Fruit fly (Drosophila melanogaster): ENCODE measurements around the gene CG10887.
"Not testable (repeated sequence)": the region's sequence is repeated elsewhere in the genome, so short reads cannot be mapped to it uniquely, and the experiment has no call there.

Gene CG10887

dm6 chr3R:20114538-20114937 lies at the start of gene CG10887:
TSS of gene CG10887 (plus strand) at chr3R:20114838.
- not testable (repeated sequence) for TF ChIP-seq Dll (optimal IDR thresholded peaks at IDR 0.05); CG8478 (optimal IDR thresholded peaks at IDR 0.05); EcR (GFP tag; optimal IDR thresholded peaks at IDR 0.05)

- TF ChIP-seq CG8478 (optimal IDR thresholded peaks at IDR 0.05) = no peak
- no peak for TF ChIP-seq usp (GFP tag; optimal IDR thresholded peaks at IDR 0.05)
- no peak for TF ChIP-seq pan (optimal IDR thresholded peaks at IDR 0.05)
- no peak for TF ChIP-seq EcR (GFP tag; optimal IDR thresholded peaks at IDR 0.05)
- no peak for TF ChIP-seq psq (optimal IDR thresholded peaks at IDR 0.05)
- TF ChIP-seq Dll (optimal IDR thresholded peaks at IDR 0.05) = no peak
Measured at dm6 chr3R:20066435-20066834, 48.2 kb upstream of the CG10887 start.

dm6 chr3R:20080205-20080604 lies 34.4 kb upstream of the CG10887 start:
- TF ChIP-seq EcR (GFP tag; optimal IDR thresholded peaks at IDR 0.05) (no peak), psq (optimal IDR thresholded peaks at IDR 0.05) (no peak), Dll (optimal IDR thresholded peaks at IDR 0.05) (no peak), CG8478 (optimal IDR thresholded peaks at IDR 0.05) (no peak), usp (GFP tag; optimal IDR thresholded peaks at IDR 0.05) (no peak), pan (optimal IDR thresholded peaks at IDR 0.05) (no peak)

dm6 chr3R:20082350-20082749 lies 32.3 kb upstream of the CG10887 start, which contains the start of gene Rh3:
TSS of gene Rh3 (minus strand) at chr3R:20082450.
- no peak for TF ChIP-seq CG8478 (optimal IDR thresholded peaks at IDR 0.05)
- no peak for TF ChIP-seq psq (optimal IDR thresholded peaks at IDR 0.05)
- TF ChIP-seq pan (optimal IDR thresholded peaks at IDR 0.05) = no peak
- TF ChIP-seq EcR (GFP tag; optimal IDR thresholded peaks at IDR 0.05) = no peak
- TF ChIP-seq Dll (optimal IDR thresholded peaks at IDR 0.05) = no peak

- no peak for TF ChIP-seq Dll (optimal IDR thresholded peaks at IDR 0.05)
- TF ChIP-seq EcR (GFP tag; optimal IDR thresholded peaks at IDR 0.05) = no peak
- no peak for TF ChIP-seq pan (optimal IDR thresholded peaks at IDR 0.05)
- no peak for TF ChIP-seq usp (GFP tag; optimal IDR thresholded peaks at IDR 0.05)
- TF ChIP-seq CG8478 (optimal IDR thresholded peaks at IDR 0.05) = no peak
- TF ChIP-seq psq (optimal IDR thresholded peaks at IDR 0.05) = no peak
Measured at dm6 chr3R:20107863-20108262, 6.8 kb upstream of the CG10887 start, which contains the start of gene CG31206. TSS of gene CG31206 (minus strand) at chr3R:20107963.

DNA sequence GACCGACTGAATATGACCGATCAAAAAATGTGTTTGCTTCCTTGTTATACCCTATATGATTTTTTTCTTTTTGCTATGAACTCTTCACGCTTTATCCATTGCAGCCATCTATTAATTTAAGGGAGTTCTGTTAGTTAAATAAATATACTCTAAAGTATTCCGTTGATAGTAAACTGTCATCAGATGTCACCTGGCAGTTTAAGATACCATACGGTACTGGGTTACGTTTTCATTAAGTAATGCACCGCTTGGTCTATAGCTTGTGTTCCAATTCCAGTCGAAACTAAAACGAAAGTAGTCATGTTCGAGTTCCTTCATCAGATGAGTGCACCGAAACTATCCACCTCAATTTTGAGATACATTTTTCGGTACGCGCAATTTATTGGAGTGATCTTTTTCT lies 6.1 kb downstream of the CG10887 start, which contains the start of gene Gr92a:
TSS of gene Gr92a (plus strand) at position 301 of the 400 bp plus-strand sequence.
- TF ChIP-seq usp (GFP tag; optimal IDR thresholded peaks at IDR 0.05) (no peak), Dll (optimal IDR thresholded peaks at IDR 0.05) (no peak), EcR (GFP tag; optimal IDR thresholded peaks at IDR 0.05) (no peak), pan (optimal IDR thresholded peaks at IDR 0.05) (no peak), psq (optimal IDR thresholded peaks at IDR 0.05) (no peak), CG8478 (optimal IDR thresholded peaks at IDR 0.05) (no peak)

- no peak for TF ChIP-seq pan (optimal IDR thresholded peaks at IDR 0.05)
Measured at dm6 chr3R:20124394-20124793, 9.8 kb downstream of the CG10887 start.

dm6 chr3R:20154657-20155056 lies 40.0 kb downstream of the CG10887 start:
- no peak for TF ChIP-seq usp (GFP tag; optimal IDR thresholded peaks at IDR 0.05)
- no peak for TF ChIP-seq pan (optimal IDR thresholded peaks at IDR 0.05)
- no peak for TF ChIP-seq EcR (GFP tag; optimal IDR thresholded peaks at IDR 0.05)
- no peak for TF ChIP-seq Dll (optimal IDR thresholded peaks at IDR 0.05)
- no peak for TF ChIP-seq psq (optimal IDR thresholded peaks at IDR 0.05)
- TF ChIP-seq CG8478 (optimal IDR thresholded peaks at IDR 0.05) = no peak

All from whole organism.